Worm (Caenorhabditis elegans) whole organism, L4 larva: Measurements from ENCODE around the gene F35H8.12.

Experiments
- D1046.2 ChIP-seq: fragments of 200-800 bp; sonication (Bioruptor generic); IDR thresholded peaks from 2 replicates; pipeline ENCODE4 v1.3.6; 2022; ENCODE audit warnings: missing genetic modification characterization, missing compliant biosample characterization
- F44E2.7 ChIP-seq: fragments of 200-800 bp; sonication (Bioruptor generic); IDR thresholded peaks from 2 replicates; pipeline ENCODE4 v2.1.2; 2022; ENCODE audit warnings: missing genetic modification characterization, missing compliant biosample characterization
- F49E8.2 ChIP-seq: sonication (generic microtip); optimal IDR thresholded peaks from 2 replicates; lab custom pipeline; 2016; ENCODE audit warnings: missing compliant biosample characterization, mild to moderate bottlenecking, missing genetic modification characterization, borderline replicate concordance
- R02D3.7 ChIP-seq: fragments of 150-350 bp; sonication (generic microtip); optimal IDR thresholded peaks from 3 replicates; lab custom pipeline; 2014; ENCODE audit warnings: missing biosample characterization, missing genetic modification characterization
- T20F7.1 ChIP-seq: fragments of 200-800 bp; sonication (Bioruptor generic); optimal IDR thresholded peaks from 2 replicates; lab custom pipeline; 2018; ENCODE audit warnings: mild to moderate bottlenecking, missing genetic modification characterization, missing compliant biosample characterization
- T26A8.4 ChIP-seq: fragments of 200-800 bp; sonication (Bioruptor generic); IDR thresholded peaks from 2 replicates; pipeline ENCODE4 v1.3.6; 2022; ENCODE audit warnings: missing genetic modification characterization, missing compliant biosample characterization
- Y48G9A.11 ChIP-seq: fragments of 200-800 bp; sonication (Bioruptor generic); IDR thresholded peaks from 2 replicates; pipeline ENCODE4 v1.3.6; 2022; ENCODE audit warnings: missing genetic modification reagents, missing genetic modification characterization, missing compliant biosample characterization
- aha-1 ChIP-seq: fragments of 150-350 bp; peaks from one replicate; lab custom pipeline; 2014; ENCODE audit warnings: missing biosample characterization, missing genetic modification characterization
- aly-2 ChIP-seq: sonication (generic microtip); optimal IDR thresholded peaks from 2 replicates; lab custom pipeline; 2018; ENCODE audit warnings: missing biosample characterization, missing genetic modification characterization
- ama-1 ChIP-seq: fragments of 150-350 bp; optimal IDR thresholded peaks from 2 replicates; lab custom pipeline; 2014; ENCODE audit warnings: inconsistent platforms, mixed read lengths
- attf-4 ChIP-seq: sonication (generic microtip); optimal IDR thresholded peaks from 3 replicates; lab custom pipeline; 2017; ENCODE audit warnings: missing biosample characterization, missing genetic modification characterization
- ceh-20 ChIP-seq: fragments of 200-800 bp; sonication (Bioruptor generic); IDR thresholded peaks from 2 replicates; pipeline ENCODE4 v1.3.6; 2022; ENCODE audit warnings: missing genetic modification reagents, missing genetic modification characterization, missing compliant biosample characterization
- ceh-44 ChIP-seq: fragments of 200-800 bp; sonication (Bioruptor generic); IDR thresholded peaks from 2 replicates; pipeline ENCODE4 v1.3.6; 2022; ENCODE audit warnings: missing genetic modification reagents, missing genetic modification characterization, missing compliant biosample characterization
- ceh-82 ChIP-seq: sonication (generic microtip); optimal IDR thresholded peaks from 2 replicates; lab custom pipeline; 2017; ENCODE audit warnings: missing biosample characterization, missing genetic modification characterization
- ctbp-1 ChIP-seq: fragments of 200-800 bp; sonication (Bioruptor generic); IDR thresholded peaks from 2 replicates; pipeline ENCODE4 v1.3.6; 2022; ENCODE audit warnings: missing genetic modification reagents, missing genetic modification characterization, missing compliant biosample characterization
- daf-16 ChIP-seq, 3 experiments: sonication (generic microtip); optimal IDR thresholded peaks; 2 replicates each; lab custom pipeline; 2016 to 2017; ENCODE audit warnings: missing genetic modification characterization in 3 of 3, missing genetic modification reagents in 3 of 3, mild to moderate bottlenecking in 2 of 3, missing compliant biosample characterization in 2 of 3, missing biosample characterization in 1 of 3, moderate library complexity in 1 of 3
- daf-8 ChIP-seq: fragments of 200-800 bp; sonication (Bioruptor generic); IDR thresholded peaks from 2 replicates; pipeline ENCODE4 v1.3.6; 2022; ENCODE audit warnings: missing genetic modification characterization, missing compliant biosample characterization
- dmd-6 ChIP-seq: fragments of 200-800 bp; sonication (Bioruptor generic); IDR thresholded peaks from 2 replicates; pipeline ENCODE4 v1.3.6; 2022; ENCODE audit warnings: missing genetic modification reagents, missing genetic modification characterization, missing compliant biosample characterization
- dmd-9 ChIP-seq: fragments of 200-800 bp; sonication (Bioruptor generic); IDR thresholded peaks from 2 replicates; pipeline ENCODE4 v1.3.6; 2022; ENCODE audit warnings: missing genetic modification reagents, missing genetic modification characterization, missing compliant biosample characterization
- dve-1 ChIP-seq: sonication (generic microtip); optimal IDR thresholded peaks from 2 replicates; lab custom pipeline; 2017; ENCODE audit warnings: antibody characterized with exemption, mild to moderate bottlenecking, missing genetic modification characterization, missing compliant biosample characterization; ENCODE audit not compliant: insufficient read depth
- egl-27 ChIP-seq: sonication (generic microtip); optimal IDR thresholded peaks from 3 replicates; lab custom pipeline; 2017; ENCODE audit warnings: missing biosample characterization, missing genetic modification reagents, missing genetic modification characterization
- egl-43 ChIP-seq: fragments of 200-800 bp; sonication (Bioruptor generic); IDR thresholded peaks from 2 replicates; pipeline ENCODE4 v1.3.6; 2022; ENCODE audit warnings: missing genetic modification reagents, missing genetic modification characterization, missing compliant biosample characterization
- fkh-10 ChIP-seq: fragments of 150-350 bp; optimal IDR thresholded peaks from 2 replicates; lab custom pipeline; 2014; ENCODE audit warnings: missing biosample characterization, missing genetic modification reagents, missing genetic modification characterization
- fos-1 ChIP-seq: fragments of 150-350 bp; optimal IDR thresholded peaks from 2 replicates; lab custom pipeline; 2014; ENCODE audit warnings: missing biosample characterization, missing genetic modification characterization
- hlh-11 ChIP-seq: fragments of 200-800 bp; sonication (Bioruptor generic); optimal IDR thresholded peaks from 2 replicates; lab custom pipeline; 2018; ENCODE audit warnings: mild to moderate bottlenecking, missing genetic modification characterization, missing compliant biosample characterization
- hlh-30 ChIP-seq: sonication (generic microtip); optimal IDR thresholded peaks from 2 replicates; lab custom pipeline; 2017; ENCODE audit warnings: antibody characterized with exemption, mild to moderate bottlenecking, missing genetic modification characterization, missing compliant biosample characterization; ENCODE audit not compliant: insufficient read depth
- hmg-1.1 ChIP-seq: fragments of 200-800 bp; sonication (Bioruptor generic); IDR thresholded peaks from 2 replicates; pipeline ENCODE4 v1.3.6; 2022; ENCODE audit warnings: missing genetic modification reagents, missing genetic modification characterization, missing compliant biosample characterization
- lin-13 ChIP-seq: fragments of 150-350 bp; optimal IDR thresholded peaks from 2 replicates; lab custom pipeline; 2014; ENCODE audit warnings: missing biosample characterization, missing genetic modification reagents, missing genetic modification characterization
- lin-15B ChIP-seq: fragments of 150-350 bp; sonication (generic microtip); optimal IDR thresholded peaks from 3 replicates; lab custom pipeline; 2014; ENCODE audit warnings: missing biosample characterization, missing genetic modification characterization
- lin-29 ChIP-seq: fragments of 200-800 bp; sonication (Bioruptor generic); IDR thresholded peaks from 2 replicates; pipeline ENCODE4 v1.3.6; 2022; ENCODE audit warnings: missing genetic modification reagents, missing genetic modification characterization, missing compliant biosample characterization
- lin-38 ChIP-seq: fragments of 200-800 bp; sonication (Bioruptor generic); IDR thresholded peaks from 2 replicates; pipeline ENCODE4 v1.3.6; 2022; ENCODE audit warnings: missing genetic modification reagents, missing genetic modification characterization, missing compliant biosample characterization
- lir-3 ChIP-seq: sonication (generic microtip); optimal IDR thresholded peaks from 2 replicates; lab custom pipeline; 2016; ENCODE audit warnings: mild to moderate bottlenecking, missing genetic modification characterization, missing compliant biosample characterization
- mes-2 ChIP-seq: sonication (generic microtip); optimal IDR thresholded peaks from 2 replicates; lab custom pipeline; 2016; ENCODE audit warnings: missing genotype, mild to moderate bottlenecking, missing genetic modification characterization, missing compliant biosample characterization; ENCODE audit not compliant: poor library complexity, severe bottlenecking
- mxl-2 ChIP-seq: fragments of 200-800 bp; sonication (Bioruptor generic); conservative IDR thresholded peaks from 2 replicates; pipeline ENCODE4 v1.3.6; 2022; ENCODE audit warnings: missing genetic modification reagents, missing genetic modification characterization, missing compliant biosample characterization
- mxl-3 ChIP-seq: fragments of 200-800 bp; sonication (Bioruptor generic); optimal IDR thresholded peaks from 2 replicates; lab custom pipeline; 2018; ENCODE audit warnings: mild to moderate bottlenecking, missing genetic modification characterization, missing compliant biosample characterization
- nhr-111 ChIP-seq: fragments of 200-800 bp; sonication (Bioruptor generic); optimal IDR thresholded peaks from 2 replicates; lab custom pipeline; 2018; ENCODE audit warnings: mild to moderate bottlenecking, missing genetic modification characterization, missing compliant biosample characterization
- nhr-237 ChIP-seq: sonication (generic microtip); optimal IDR thresholded peaks from 2 replicates; lab custom pipeline; 2017; ENCODE audit warnings: missing biosample characterization, missing genetic modification characterization
- nhr-76 ChIP-seq: fragments of 150-350 bp; optimal IDR thresholded peaks from 2 replicates; lab custom pipeline; 2014; ENCODE audit warnings: missing biosample characterization, missing genetic modification characterization
- pha-4 ChIP-seq, 2 experiments: fragments of 150-350 bp in 1 of 2; fragments of 200-800 bp in 1 of 2; sonication (Bioruptor generic) in 1 of 2; IDR thresholded peaks in 1 of 2; optimal IDR thresholded peaks in 1 of 2; 2 replicates each; pipeline versions ENCODE4 v1.3.6 to Lab custom; 2014 to 2022; ENCODE audit warnings: missing genetic modification characterization in 2 of 2, missing genetic modification reagents in 2 of 2, missing biosample characterization in 1 of 2, missing compliant biosample characterization in 1 of 2
- php-3 ChIP-seq: fragments of 200-800 bp; sonication (Bioruptor generic); IDR thresholded peaks from 2 replicates; pipeline ENCODE4 v1.3.6; 2022; ENCODE audit warnings: missing genetic modification reagents, missing genetic modification characterization, missing compliant biosample characterization
- rbr-2 ChIP-seq: sonication (generic microtip); optimal IDR thresholded peaks from 2 replicates; lab custom pipeline; 2016; ENCODE audit warnings: missing genotype, missing genetic modification characterization, missing compliant biosample characterization
- saeg-2 ChIP-seq: fragments of 200-800 bp; sonication (Bioruptor generic); IDR thresholded peaks from 2 replicates; pipeline ENCODE4 v1.3.6; 2022; ENCODE audit warnings: missing genetic modification reagents, missing genetic modification characterization, missing compliant biosample characterization
- sdz-12 ChIP-seq: fragments of 200-800 bp; sonication (Bioruptor generic); optimal IDR thresholded peaks from 2 replicates; lab custom pipeline; 2018; ENCODE audit warnings: mild to moderate bottlenecking, missing genetic modification characterization, missing compliant biosample characterization
- spr-1 ChIP-seq: sonication (generic microtip); optimal IDR thresholded peaks from 2 replicates; lab custom pipeline; 2016; ENCODE audit warnings: mild to moderate bottlenecking, missing genetic modification characterization, missing compliant biosample characterization
- spr-3 ChIP-seq: fragments of 200-800 bp; sonication (Bioruptor generic); optimal IDR thresholded peaks from 2 replicates; lab custom pipeline; 2018; ENCODE audit warnings: mild to moderate bottlenecking, missing genetic modification characterization, missing compliant biosample characterization
- tra-1 ChIP-seq: fragments of 200-800 bp; sonication (Bioruptor generic); IDR thresholded peaks from 2 replicates; pipeline ENCODE4 v1.3.6; 2022; ENCODE audit warnings: missing genetic modification reagents, missing genetic modification characterization, missing compliant biosample characterization
- unc-130 ChIP-seq: sonication (generic microtip); optimal IDR thresholded peaks from 2 replicates; lab custom pipeline; 2016; ENCODE audit warnings: missing genetic modification reagents, missing genetic modification characterization, missing compliant biosample characterization
- zag-1 ChIP-seq: fragments of 150-350 bp; optimal IDR thresholded peaks from 2 replicates; lab custom pipeline; 2014; ENCODE audit warnings: missing biosample characterization, missing genetic modification characterization
- zip-11 ChIP-seq: fragments of 200-800 bp; sonication (Bioruptor generic); IDR thresholded peaks from 2 replicates; pipeline ENCODE4 v1.3.6; 2022; ENCODE audit warnings: missing genetic modification characterization, missing compliant biosample characterization
- ztf-11 ChIP-seq: fragments of 150-350 bp; optimal IDR thresholded peaks from 2 replicates; lab custom pipeline; 2014; ENCODE audit warnings: missing biosample characterization, missing genetic modification characterization

F35H8.12 gene

ce11 chrII:9601069-9601468 lies 49.4 kb downstream of the F35H8.12 start (continued):
- peak; percentile 94 for TF ChIP-seq dmd-6 (GFP tag; lab: Robert Waterston, UW)
- peak; percentile 88 for TF ChIP-seq hlh-11 (tag; lab: Kevin White, UChicago)
- TF ChIP-seq spr-1 (tag; lab: Kevin White, UChicago) = no peak
- TF ChIP-seq ceh-44 (GFP tag; lab: Robert Waterston, UW) = no peak
- no peak for TF ChIP-seq T26A8.4 (GFP tag; lab: Robert Waterston, UW)
- TF ChIP-seq daf-16 (GFP tag; optimal IDR thresholded peaks at IDR 0.05; lab: Kevin White, UChicago) = no peak
- peak; percentile 82 for TF ChIP-seq daf-16 (tag; optimal IDR thresholded peaks at IDR 0.05; lab: Kevin White, UChicago)
- peak; percentile 35 for TF ChIP-seq lin-13 (GFP tag; lab: Kevin White, UChicago)
- TF ChIP-seq dve-1 (tag; lab: Kevin White, UChicago) = peak; percentile 73
- peak; percentile 29 for TF ChIP-seq rbr-2 (tag; lab: Kevin White, UChicago)
- TF ChIP-seq T20F7.1 = no peak
- peak; percentile 0 for TF ChIP-seq mes-2 (tag; lab: Kevin White, UChicago)
- TF ChIP-seq tra-1 (GFP tag; lab: Robert Waterston, UW) = 0 out of 2 replicates have a peak, but pooled peaks have one; percentile 10
- TF ChIP-seq nhr-237 (tag; lab: Kevin White, UChicago) = no peak
- TF ChIP-seq pha-4 (GFP tag; IDR thresholded peaks at IDR 0.05; lab: Robert Waterston, UW) = no peak
- no peak for TF ChIP-seq pha-4 (tag; optimal IDR thresholded peaks at IDR 0.05; lab: Kevin White, UChicago)
- TF ChIP-seq dmd-9 = no peak
- no peak for TF ChIP-seq F49E8.2 (tag; lab: Kevin White, UChicago)
- TF ChIP-seq zip-11 (GFP tag; lab: Robert Waterston, UW) = no peak
- TF ChIP-seq ceh-20 (GFP tag; lab: Robert Waterston, UW) = 0 out of 2 replicates have a peak, but pooled peaks have one; percentile 47
- no peak for TF ChIP-seq spr-3
- peak; percentile 100 for TF ChIP-seq mxl-3 (GFP tag; lab: Kevin White, UChicago)
- TF ChIP-seq nhr-76 = no peak
- TF ChIP-seq F44E2.7 = no peak
- TF ChIP-seq egl-43 (GFP tag; lab: Robert Waterston, UW) = no peak
- peak; percentile 20; the same call in 1 of the 2 replicates for TF ChIP-seq lin-38 (GFP tag; lab: Robert Waterston, UW)
- no peak for TF ChIP-seq daf-8 (GFP tag; lab: Robert Waterston, UW)
- TF ChIP-seq mxl-2 = no peak
- no peak for TF ChIP-seq R02D3.7 (tag; lab: Kevin White, UChicago)
- TF ChIP-seq Y48G9A.11 (GFP tag; lab: Robert Waterston, UW) = no peak
- no peak for TF ChIP-seq ctbp-1 (GFP tag; lab: Robert Waterston, UW)

ce11 chrII:9601679-9602078 lies 50.0 kb downstream of the F35H8.12 start:
- TF ChIP-seq fkh-10 (GFP tag; lab: Kevin White, UChicago) (no peak), lin-29 (GFP tag; lab: Robert Waterston, UW) (no peak), zag-1 (tag; lab: Kevin White, UChicago) (no peak), pha-4 (GFP tag; IDR thresholded peaks at IDR 0.05; lab: Robert Waterston, UW) (no peak), pha-4 (tag; optimal IDR thresholded peaks at IDR 0.05; lab: Kevin White, UChicago) (no peak), aly-2 (tag; lab: Kevin White, UChicago) (no peak), lir-3 (tag; lab: Kevin White, UChicago) (no peak), hlh-30 (tag; lab: Kevin White, UChicago) (peak; percentile 96), ceh-82 (no peak), aha-1 (tag; lab: Kevin White, UChicago) (peak; percentile 94), nhr-111 (GFP tag; lab: Kevin White, UChicago) (no peak), php-3 (GFP tag; lab: Robert Waterston, UW) (no peak), sdz-12 (GFP tag; lab: Kevin White, UChicago) (no peak), lin-15B (tag; lab: Kevin White, UChicago) (no peak), lin-38 (GFP tag; lab: Robert Waterston, UW) (no peak), saeg-2 (GFP tag; lab: Robert Waterston, UW) (no peak), ztf-11 (no peak), attf-4 (tag; lab: Kevin White, UChicago) (no peak), nhr-76 (no peak), ama-1 (lab: Kevin White, UChicago) (no peak), unc-130 (GFP tag; lab: Kevin White, UChicago) (no peak), Y48G9A.11 (GFP tag; lab: Robert Waterston, UW) (no peak), fos-1 (no peak), hmg-1.1 (GFP tag; lab: Robert Waterston, UW) (no peak), egl-27 (tag; lab: Kevin White, UChicago) (no peak), rbr-2 (tag; lab: Kevin White, UChicago) (no peak), D1046.2 (GFP tag; lab: Robert Waterston, UW) (no peak), spr-3 (no peak)
